Worm (Caenorhabditis elegans): ENCODE measurements around the gene mnk-1.

DNA sequence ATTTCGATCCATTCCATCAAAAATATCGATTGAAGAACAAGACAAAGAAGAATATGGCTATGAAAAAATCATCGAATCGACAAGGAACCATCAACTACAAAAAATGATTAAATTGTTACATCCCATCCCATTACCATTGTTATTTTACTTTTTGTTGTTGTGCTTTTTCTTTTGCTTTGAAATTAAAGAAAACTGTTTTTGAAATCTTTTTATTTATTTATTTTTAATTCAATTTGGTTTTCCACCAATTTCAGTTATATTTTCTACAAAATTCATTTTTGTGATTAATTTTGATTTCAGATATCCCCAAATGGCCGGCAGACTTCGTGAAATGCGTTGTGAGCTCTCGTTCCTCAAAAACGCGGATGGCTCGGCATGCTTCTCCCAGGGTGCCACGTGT is 37.6 kb upstream of the mnk-1 start, which contains the start of gene crn-5:
- no peak for TF ChIP-seq pag-3 (tag; optimal IDR thresholded peaks at IDR 0.05; ENCODE audit: borderline replicate concordance, insufficient read depth)
- TF ChIP-seq egl-27 (tag; optimal IDR thresholded peaks at IDR 0.05): no peak
- TF ChIP-seq lin-13 (GFP tag; optimal IDR thresholded peaks at IDR 0.05): no peak
- no peak for TF ChIP-seq ama-1 (optimal IDR thresholded peaks at IDR 0.05)
- TF ChIP-seq dpl-1 (GFP tag; optimal IDR thresholded peaks at IDR 0.05): no peak
- TF ChIP-seq C16A3.4 (tag; optimal IDR thresholded peaks at IDR 0.05): no peak
- no peak for TF ChIP-seq sox-4 (tag; optimal IDR thresholded peaks at IDR 0.05)
- no peak for TF ChIP-seq ztf-11 (tag; optimal IDR thresholded peaks at IDR 0.05)
- no peak for TF ChIP-seq unc-86 (tag; optimal IDR thresholded peaks at IDR 0.05)
- TF ChIP-seq aly-2 (tag; optimal IDR thresholded peaks at IDR 0.05): no peak
